Worm (Caenorhabditis elegans) whole organism, L1 larva: Measurements from ENCODE around the gene str-206.

Source experiments
- C04F5.9 ChIP-seq: sonication (generic microtip); optimal IDR thresholded peaks from 2 replicates; lab custom pipeline; 2016; ENCODE audit warnings: missing genetic modification characterization, missing compliant biosample characterization
- C16A3.4 ChIP-seq: fragments of 150-350 bp; optimal IDR thresholded peaks from 2 replicates; lab custom pipeline; 2014; ENCODE audit warnings: missing biosample characterization, missing genetic modification characterization
- F16B12.6 ChIP-seq: fragments of 150-350 bp; optimal IDR thresholded peaks from 2 replicates; lab custom pipeline; 2014; ENCODE audit warnings: missing biosample characterization, missing genetic modification characterization
- aha-1 ChIP-seq: fragments of 150-350 bp; optimal IDR thresholded peaks from 2 replicates; lab custom pipeline; 2014; ENCODE audit warnings: missing biosample characterization, missing genetic modification characterization
- alr-1 ChIP-seq: fragments of 200-800 bp; sonication (Bioruptor generic); optimal IDR thresholded peaks from 2 replicates; lab custom pipeline; 2018; ENCODE audit warnings: borderline replicate concordance, mild to moderate bottlenecking, missing genetic modification characterization, missing compliant biosample characterization
- ama-1 ChIP-seq: fragments of 150-350 bp; optimal IDR thresholded peaks from 2 replicates; lab custom pipeline; 2014
- blmp-1 ChIP-seq: fragments of 150-350 bp; optimal IDR thresholded peaks from 2 replicates; lab custom pipeline; 2014; ENCODE audit warnings: missing biosample characterization, missing genetic modification characterization
- ceh-8 ChIP-seq: fragments of 200-800 bp; sonication (Bioruptor generic); optimal IDR thresholded peaks from 2 replicates; lab custom pipeline; 2018; ENCODE audit warnings: mild to moderate bottlenecking, missing genetic modification characterization, moderate library complexity, missing compliant biosample characterization
- ceh-82 ChIP-seq, 3 experiments: fragments of 150-350 bp in 1 of 3; sonication (generic microtip) in 2 of 3; optimal IDR thresholded peaks; 2 replicates each; lab custom pipeline; 2014 to 2017; ENCODE audit warnings: missing biosample characterization in 3 of 3, missing genetic modification characterization in 3 of 3
- ces-1 ChIP-seq: fragments of 150-350 bp; optimal IDR thresholded peaks from 2 replicates; lab custom pipeline; 2014; ENCODE audit warnings: missing biosample characterization, missing genetic modification reagents, missing genetic modification characterization
- dsc-1 ChIP-seq: sonication (generic microtip); optimal IDR thresholded peaks from 2 replicates; lab custom pipeline; 2016; ENCODE audit warnings: mild to moderate bottlenecking, missing genetic modification characterization, missing compliant biosample characterization
- efl-1 ChIP-seq, 4 experiments: fragments of 150-350 bp; optimal IDR thresholded peaks in 3 of 4; peaks in 1 of 4; 1 replicate in 1 of 4; 2 replicates in 3 of 4; lab custom pipeline; 2014; ENCODE audit warnings: missing biosample characterization in 2 of 4, missing genetic modification characterization in 2 of 4, missing genetic modification reagents in 2 of 4
- efl-3 ChIP-seq: fragments of 200-800 bp; sonication (Bioruptor generic); optimal IDR thresholded peaks from 2 replicates; lab custom pipeline; 2018; ENCODE audit warnings: mild to moderate bottlenecking, missing genetic modification characterization, missing compliant biosample characterization
- elt-2 ChIP-seq: sonication (generic microtip); optimal IDR thresholded peaks from 2 replicates; lab custom pipeline; 2016; ENCODE audit warnings: missing genetic modification characterization, mild to moderate bottlenecking, inconsistent platforms, missing compliant biosample characterization, missing genetic modification reagents
- elt-3 ChIP-seq, 6 experiments: fragments of 150-350 bp in 1 of 6; sonication (generic microtip); optimal IDR thresholded peaks; 2 replicates each; lab custom pipeline; 2017 to 2018; ENCODE audit warnings: missing biosample characterization in 6 of 6, missing genetic modification characterization in 6 of 6, inconsistent platforms in 1 of 6
- ets-5 ChIP-seq: fragments of 200-800 bp; sonication (Bioruptor generic); IDR thresholded peaks from 2 replicates; pipeline ENCODE4 v1.3.6; 2022; ENCODE audit warnings: missing genetic modification characterization, missing compliant biosample characterization
- grh-1 ChIP-seq: fragments of 200-800 bp; sonication (Bioruptor generic); IDR thresholded peaks from 2 replicates; pipeline ENCODE4 v1.3.6; 2022; ENCODE audit warnings: missing genetic modification reagents, missing genetic modification characterization, missing compliant biosample characterization
- lin-13 ChIP-seq: fragments of 150-350 bp; optimal IDR thresholded peaks from 2 replicates; lab custom pipeline; 2014; ENCODE audit warnings: missing biosample characterization, missing genetic modification reagents, missing genetic modification characterization
- lin-14 ChIP-seq: fragments of 200-800 bp; sonication (Bioruptor generic); optimal IDR thresholded peaks from 2 replicates; lab custom pipeline; 2018; ENCODE audit warnings: mild to moderate bottlenecking, missing genetic modification characterization, moderate library complexity, missing compliant biosample characterization
- lin-35 ChIP-seq, 2 experiments: fragments of 150-350 bp; optimal IDR thresholded peaks; 2 replicates each; lab custom pipeline; 2014; ENCODE audit warnings: missing biosample characterization in 2 of 2, missing genetic modification characterization in 2 of 2, missing genetic modification reagents in 2 of 2
- lir-3 ChIP-seq: sonication (generic microtip); optimal IDR thresholded peaks from 2 replicates; lab custom pipeline; 2016; ENCODE audit warnings: mild to moderate bottlenecking, missing genetic modification characterization, moderate library complexity, missing compliant biosample characterization; ENCODE audit not compliant: poor library complexity
- lsy-2 ChIP-seq, 2 experiments: fragments of 150-350 bp; optimal IDR thresholded peaks; 2 replicates each; lab custom pipeline; 2014; ENCODE audit warnings: missing biosample characterization in 2 of 2, missing genetic modification characterization in 2 of 2
- mab-9 ChIP-seq: fragments of 200-800 bp; sonication (Bioruptor generic); IDR thresholded peaks from 2 replicates; pipeline ENCODE4 v1.3.6; 2022; ENCODE audit warnings: missing genetic modification reagents, missing genetic modification characterization, missing compliant biosample characterization
- mef-2 ChIP-seq: fragments of 150-350 bp; optimal IDR thresholded peaks from 2 replicates; lab custom pipeline; 2014; ENCODE audit warnings: missing biosample characterization, missing genetic modification characterization
- nhr-19 ChIP-seq: fragments of 200-800 bp; sonication (Bioruptor generic); conservative IDR thresholded peaks from 2 replicates; pipeline ENCODE4 v1.3.6; 2022; ENCODE audit warnings: missing genetic modification characterization, missing compliant biosample characterization
- nhr-20 ChIP-seq: sonication (generic microtip); optimal IDR thresholded peaks from 2 replicates; lab custom pipeline; 2016; ENCODE audit warnings: mild to moderate bottlenecking, missing genetic modification characterization, missing compliant biosample characterization
- nhr-47 ChIP-seq: sonication (generic microtip); optimal IDR thresholded peaks from 2 replicates; lab custom pipeline; 2016; ENCODE audit warnings: mild to moderate bottlenecking, missing genetic modification characterization, moderate library complexity, missing compliant biosample characterization
- nhr-71 ChIP-seq: sonication (generic microtip); optimal IDR thresholded peaks from 2 replicates; lab custom pipeline; 2016; ENCODE audit warnings: mild to moderate bottlenecking, missing genetic modification characterization, moderate library complexity, missing compliant biosample characterization
- nhr-76 ChIP-seq: sonication (generic microtip); optimal IDR thresholded peaks from 2 replicates; lab custom pipeline; 2017; ENCODE audit warnings: missing biosample characterization, missing genetic modification characterization
- nhr-77 ChIP-seq: fragments of 150-350 bp; optimal IDR thresholded peaks from 2 replicates; lab custom pipeline; 2014; ENCODE audit warnings: missing biosample characterization, missing genetic modification characterization
- nhr-85 ChIP-seq: sonication (generic microtip); peaks from one replicate; lab custom pipeline; 2016; ENCODE audit warnings: missing genetic modification characterization, inconsistent platforms, missing compliant biosample characterization
- pax-3 ChIP-seq: fragments of 200-800 bp; sonication (Bioruptor generic); optimal IDR thresholded peaks from 2 replicates; lab custom pipeline; 2018; ENCODE audit warnings: mild to moderate bottlenecking, missing genetic modification characterization, moderate library complexity, missing compliant biosample characterization
- rnt-1 ChIP-seq: sonication (generic microtip); optimal IDR thresholded peaks from 2 replicates; lab custom pipeline; 2016; ENCODE audit warnings: mild to moderate bottlenecking, missing genetic modification characterization, moderate library complexity, missing compliant biosample characterization
- skn-1 ChIP-seq: fragments of 150-350 bp; optimal IDR thresholded peaks from 2 replicates; lab custom pipeline; 2014; ENCODE audit warnings: missing biosample characterization, missing genetic modification characterization
- snpc-4 ChIP-seq: fragments of 150-350 bp; optimal IDR thresholded peaks from 2 replicates; lab custom pipeline; 2014; ENCODE audit warnings: missing biosample characterization, missing genetic modification characterization
- snu-23 ChIP-seq: sonication (generic microtip); optimal IDR thresholded peaks from 2 replicates; lab custom pipeline; 2016; ENCODE audit warnings: missing genetic modification characterization, missing compliant biosample characterization
- sptf-1 ChIP-seq: fragments of 150-350 bp; optimal IDR thresholded peaks from 2 replicates; lab custom pipeline; 2014; ENCODE audit warnings: missing biosample characterization, missing genetic modification characterization
- sup-37 ChIP-seq: fragments of 200-800 bp; sonication (Bioruptor generic); optimal IDR thresholded peaks from 2 replicates; lab custom pipeline; 2018; ENCODE audit warnings: mild to moderate bottlenecking, missing genetic modification characterization, missing compliant biosample characterization
- swsn-7 ChIP-seq: sonication (generic microtip); optimal IDR thresholded peaks from 2 replicates; lab custom pipeline; 2016; ENCODE audit warnings: missing genetic modification characterization, missing compliant biosample characterization
- tbx-2 ChIP-seq: sonication (generic microtip); optimal IDR thresholded peaks from 2 replicates; lab custom pipeline; 2016; ENCODE audit warnings: missing genetic modification characterization, missing compliant biosample characterization
- unc-30 ChIP-seq: sonication (generic microtip); optimal IDR thresholded peaks from 2 replicates; lab custom pipeline; 2017; ENCODE audit warnings: missing biosample characterization, missing genetic modification characterization
- unc-62 ChIP-seq: fragments of 150-350 bp; optimal IDR thresholded peaks from 2 replicates; lab custom pipeline; 2014; ENCODE audit warnings: missing biosample characterization, missing genetic modification reagents, missing genetic modification characterization
- xbp-1 ChIP-seq: sonication (generic microtip); optimal IDR thresholded peaks from 2 replicates; lab custom pipeline; 2016; ENCODE audit warnings: missing genetic modification characterization, missing compliant biosample characterization
- ztf-4 ChIP-seq: fragments of 150-350 bp; optimal IDR thresholded peaks from 2 replicates; lab custom pipeline; 2014; ENCODE audit warnings: missing biosample characterization, missing genetic modification characterization

Gene str-206

DNA sequence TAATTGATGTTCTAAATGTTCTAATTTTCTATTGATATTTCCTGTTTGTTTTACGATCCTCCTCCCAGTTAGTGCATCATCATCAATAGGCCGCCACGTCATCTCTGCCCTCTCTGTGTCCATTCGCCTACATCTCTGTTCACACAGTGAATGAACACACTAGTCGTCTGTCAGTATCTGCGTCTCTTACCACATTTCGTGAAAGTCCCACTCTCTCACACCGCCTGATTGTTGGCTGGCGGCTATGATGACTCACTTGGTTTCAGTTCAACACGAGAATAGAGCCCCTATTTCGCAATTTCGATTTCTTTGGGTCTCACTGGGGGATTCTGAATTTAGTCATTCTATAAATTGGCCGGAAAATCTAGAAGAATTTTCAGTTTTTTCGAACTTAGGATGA is 4.1 kb upstream of the str-206 start (continued):
- no peak for TF ChIP-seq ama-1 (lab: Kevin White, UChicago)
- TF ChIP-seq ztf-4 = no peak
- TF ChIP-seq snu-23 (GFP tag; lab: Kevin White, UChicago) = peak; percentile 34
- no peak for TF ChIP-seq pax-3
- no peak for TF ChIP-seq aha-1
- TF ChIP-seq C16A3.4 = peak; percentile 14
- no peak for TF ChIP-seq F16B12.6 (tag; lab: Kevin White, UChicago)

ce11 chrV:6214465-6214864 is 3.5 kb upstream of the str-206 start:
- TF ChIP-seq lin-13 (GFP tag; lab: Kevin White, UChicago) (no peak), ets-5 (GFP tag; lab: Robert Waterston, UW) (no peak), mef-2 (tag; lab: Kevin White, UChicago) (no peak), ama-1 (lab: Kevin White, UChicago) (no peak), swsn-7 (no peak), nhr-19 (GFP tag; lab: Robert Waterston, UW) (no peak), nhr-76 (tag; lab: Kevin White, UChicago) (no peak), rnt-1 (tag; lab: Kevin White, UChicago) (no peak), tbx-2 (tag; lab: Kevin White, UChicago) (no peak)

DNA sequence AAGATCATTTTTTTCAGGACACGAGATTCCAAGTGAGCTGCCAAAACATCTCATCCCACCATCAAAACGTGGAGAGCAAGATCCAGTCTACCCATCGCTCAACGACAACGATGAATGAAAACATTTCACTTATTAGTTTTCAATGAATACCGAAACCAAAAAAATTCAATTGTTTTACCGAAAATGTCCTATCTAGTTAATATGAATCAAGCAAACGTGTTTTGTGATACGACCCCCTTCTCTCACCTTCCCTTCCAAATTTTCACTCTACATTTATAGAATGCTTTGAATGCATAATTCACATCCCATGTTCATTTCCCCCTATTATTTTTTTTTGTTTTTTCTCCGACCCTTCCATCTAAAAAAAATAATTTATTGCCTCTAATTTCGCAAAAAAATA is 792 bp upstream of the str-206 start:
- TF ChIP-seq sptf-1 (tag; lab: Kevin White, UChicago) (no peak), ceh-82 (tag; optimal IDR thresholded peaks at IDR 0.05; lab: Kevin White, UChicago) (no peak), unc-30 (tag; lab: Kevin White, UChicago) (no peak), ces-1 (GFP tag; lab: Kevin White, UChicago) (no peak), nhr-85 (tag; lab: Kevin White, UChicago) (peak; percentile 21), xbp-1 (tag; lab: Kevin White, UChicago) (no peak), efl-1 (optimal IDR thresholded peaks at IDR 0.05; lab: Kevin White, UChicago) (no peak), efl-1 (GFP tag; optimal IDR thresholded peaks at IDR 0.05 in 1 of 2; lab: Kevin White, UChicago) (peak in 1 of 2 experiments; percentile 91)

ce11 chrV:6220752-6221151 is 2.8 kb downstream of the str-206 start:
- peak; percentile 13 for TF ChIP-seq tbx-2 (tag; lab: Kevin White, UChicago)
- no peak for TF ChIP-seq snu-23 (GFP tag; lab: Kevin White, UChicago)
- peak in 1 of 2 experiments; percentile 11 for TF ChIP-seq lin-35 (GFP tag; optimal IDR thresholded peaks at IDR 0.05; lab: Kevin White, UChicago)
- no peak for TF ChIP-seq blmp-1
- no peak for TF ChIP-seq F16B12.6 (tag; lab: Kevin White, UChicago)
- peak; percentile 35 for TF ChIP-seq lin-14 (GFP tag; lab: Kevin White, UChicago)
- no peak for TF ChIP-seq alr-1 (tag; lab: Kevin White, UChicago)
- peak; percentile 18 for TF ChIP-seq elt-2 (tag; lab: Kevin White, UChicago)
- TF ChIP-seq nhr-77 (tag; lab: Kevin White, UChicago) = no peak
- TF ChIP-seq grh-1 (GFP tag; lab: Robert Waterston, UW) = no peak
- peak; percentile 30; the same call in 1 of the 2 replicates for TF ChIP-seq mab-9 (GFP tag; lab: Robert Waterston, UW)
- peak; percentile 18 for TF ChIP-seq nhr-20 (tag; lab: Kevin White, UChicago)
- TF ChIP-seq efl-3 (GFP tag; lab: Kevin White, UChicago) = no peak
- peak in 1 of 2 experiments; percentile 48 for TF ChIP-seq lsy-2 (tag; optimal IDR thresholded peaks at IDR 0.05; lab: Kevin White, UChicago)
- no peak for TF ChIP-seq ceh-82 (tag; optimal IDR thresholded peaks at IDR 0.05; lab: Kevin White, UChicago)
- no peak for TF ChIP-seq lir-3
- TF ChIP-seq C04F5.9 (tag; lab: Kevin White, UChicago) = no peak
- peak in 1 of 6 experiments; percentile 44 for TF ChIP-seq elt-3 (tag; optimal IDR thresholded peaks at IDR 0.05; lab: Kevin White, UChicago)
- TF ChIP-seq dsc-1 (tag; lab: Kevin White, UChicago) = peak; percentile 16
- peak; percentile 23 for TF ChIP-seq nhr-71 (tag; lab: Kevin White, UChicago)
- no peak for TF ChIP-seq mef-2 (tag; lab: Kevin White, UChicago)
- TF ChIP-seq sup-37 (GFP tag; lab: Kevin White, UChicago) = no peak
- no peak for TF ChIP-seq ama-1 (lab: Kevin White, UChicago)
- TF ChIP-seq snpc-4 (tag; lab: Kevin White, UChicago) = no peak
- no peak for TF ChIP-seq skn-1 (tag; lab: Kevin White, UChicago)
- TF ChIP-seq unc-62 = no peak
- TF ChIP-seq nhr-47 (tag; lab: Kevin White, UChicago) = no peak
- TF ChIP-seq ztf-4 = peak; percentile 10
- no peak for TF ChIP-seq ceh-8
